Worm (Caenorhabditis elegans) whole organism, L1 larva: ENCODE measurements around the gene Y14H12B.1.
A peak's percentile ranks its signal among the peaks of the same experiment; 100 is the strongest.

Experiments
- C04F5.9 ChIP-seq: sonication (generic microtip); optimal IDR thresholded peaks from 2 replicates; lab custom pipeline; 2016; ENCODE audit warnings: missing genetic modification characterization, missing compliant biosample characterization
- C16A3.4 ChIP-seq: fragments of 150-350 bp; optimal IDR thresholded peaks from 2 replicates; lab custom pipeline; 2014; ENCODE audit warnings: missing biosample characterization, missing genetic modification characterization
- aly-2 ChIP-seq: fragments of 150-350 bp; optimal IDR thresholded peaks from 2 replicates; lab custom pipeline; 2014; ENCODE audit warnings: missing biosample characterization, missing genetic modification characterization
- ceh-63 ChIP-seq: fragments of 200-800 bp; sonication (Bioruptor generic); optimal IDR thresholded peaks from 2 replicates; lab custom pipeline; 2018; ENCODE audit warnings: mild to moderate bottlenecking, missing genetic modification characterization, missing compliant biosample characterization
- ceh-8 ChIP-seq: fragments of 200-800 bp; sonication (Bioruptor generic); optimal IDR thresholded peaks from 2 replicates; lab custom pipeline; 2018; ENCODE audit warnings: mild to moderate bottlenecking, missing genetic modification characterization, moderate library complexity, missing compliant biosample characterization
- ces-1 ChIP-seq: fragments of 150-350 bp; optimal IDR thresholded peaks from 2 replicates; lab custom pipeline; 2014; ENCODE audit warnings: missing biosample characterization, missing genetic modification reagents, missing genetic modification characterization
- dpl-1 ChIP-seq, 3 experiments: fragments of 150-350 bp in 2 of 3; sonication (generic microtip) in 1 of 3; optimal IDR thresholded peaks; 2 replicates each; lab custom pipeline; 2014 to 2017; ENCODE audit warnings: missing biosample characterization in 3 of 3, missing genetic modification characterization in 3 of 3, missing genetic modification reagents in 3 of 3
- dsc-1 ChIP-seq: sonication (generic microtip); optimal IDR thresholded peaks from 2 replicates; lab custom pipeline; 2016; ENCODE audit warnings: mild to moderate bottlenecking, missing genetic modification characterization, missing compliant biosample characterization
- efl-3 ChIP-seq: fragments of 200-800 bp; sonication (Bioruptor generic); optimal IDR thresholded peaks from 2 replicates; lab custom pipeline; 2018; ENCODE audit warnings: mild to moderate bottlenecking, missing genetic modification characterization, missing compliant biosample characterization
- elt-2 ChIP-seq: sonication (generic microtip); optimal IDR thresholded peaks from 2 replicates; lab custom pipeline; 2016; ENCODE audit warnings: missing genetic modification characterization, mild to moderate bottlenecking, inconsistent platforms, missing compliant biosample characterization, missing genetic modification reagents
- ets-5 ChIP-seq: fragments of 200-800 bp; sonication (Bioruptor generic); IDR thresholded peaks from 2 replicates; pipeline ENCODE4 v1.3.6; 2022; ENCODE audit warnings: missing genetic modification characterization, missing compliant biosample characterization
- fkh-4 ChIP-seq: sonication (generic microtip); optimal IDR thresholded peaks from 2 replicates; lab custom pipeline; 2016; ENCODE audit warnings: missing compliant biosample characterization, missing genetic modification characterization, borderline replicate concordance
- fkh-8 ChIP-seq: sonication (generic microtip); optimal IDR thresholded peaks from 2 replicates; lab custom pipeline; 2016; ENCODE audit warnings: mild to moderate bottlenecking, missing genetic modification characterization, missing compliant biosample characterization
- fos-1 ChIP-seq: fragments of 150-350 bp; optimal IDR thresholded peaks from 2 replicates; lab custom pipeline; 2014; ENCODE audit warnings: missing biosample characterization, missing genetic modification characterization
- grh-1 ChIP-seq: fragments of 200-800 bp; sonication (Bioruptor generic); IDR thresholded peaks from 2 replicates; pipeline ENCODE4 v1.3.6; 2022; ENCODE audit warnings: missing genetic modification reagents, missing genetic modification characterization, missing compliant biosample characterization
- jun-1 ChIP-seq: fragments of 150-350 bp; optimal IDR thresholded peaks from 2 replicates; lab custom pipeline; 2014; ENCODE audit warnings: missing biosample characterization, missing genetic modification reagents, missing genetic modification characterization
- lin-13 ChIP-seq: fragments of 150-350 bp; optimal IDR thresholded peaks from 2 replicates; lab custom pipeline; 2014; ENCODE audit warnings: missing biosample characterization, missing genetic modification reagents, missing genetic modification characterization
- lir-3 ChIP-seq: sonication (generic microtip); optimal IDR thresholded peaks from 2 replicates; lab custom pipeline; 2016; ENCODE audit warnings: mild to moderate bottlenecking, missing genetic modification characterization, moderate library complexity, missing compliant biosample characterization; ENCODE audit not compliant: poor library complexity
- lsy-2 ChIP-seq, 2 experiments: fragments of 150-350 bp; optimal IDR thresholded peaks; 2 replicates each; lab custom pipeline; 2014; ENCODE audit warnings: missing biosample characterization in 2 of 2, missing genetic modification characterization in 2 of 2
- mab-9 ChIP-seq: fragments of 200-800 bp; sonication (Bioruptor generic); IDR thresholded peaks from 2 replicates; pipeline ENCODE4 v1.3.6; 2022; ENCODE audit warnings: missing genetic modification reagents, missing genetic modification characterization, missing compliant biosample characterization
- mdl-1 ChIP-seq, 2 experiments: fragments of 150-350 bp; optimal IDR thresholded peaks; 2 replicates each; lab custom pipeline; 2014 to 2017; ENCODE audit warnings: missing biosample characterization in 2 of 2, missing genetic modification characterization in 2 of 2, inconsistent platforms in 1 of 2
- nhr-12 ChIP-seq: sonication (generic microtip); optimal IDR thresholded peaks from 2 replicates; lab custom pipeline; 2017; ENCODE audit warnings: missing biosample characterization, missing genetic modification characterization
- nhr-20 ChIP-seq: sonication (generic microtip); optimal IDR thresholded peaks from 2 replicates; lab custom pipeline; 2016; ENCODE audit warnings: mild to moderate bottlenecking, missing genetic modification characterization, missing compliant biosample characterization
- nhr-237 ChIP-seq: fragments of 150-350 bp; optimal IDR thresholded peaks from 2 replicates; lab custom pipeline; 2014; ENCODE audit warnings: missing biosample characterization, missing genetic modification characterization
- nhr-28 ChIP-seq: fragments of 150-350 bp; optimal IDR thresholded peaks from 2 replicates; lab custom pipeline; 2014; ENCODE audit warnings: missing biosample characterization, missing genetic modification characterization
- nhr-76 ChIP-seq: sonication (generic microtip); optimal IDR thresholded peaks from 2 replicates; lab custom pipeline; 2017; ENCODE audit warnings: missing biosample characterization, missing genetic modification characterization
- nhr-85 ChIP-seq: sonication (generic microtip); peaks from one replicate; lab custom pipeline; 2016; ENCODE audit warnings: missing genetic modification characterization, inconsistent platforms, missing compliant biosample characterization
- nhr-90 ChIP-seq: sonication (generic microtip); optimal IDR thresholded peaks from 2 replicates; lab custom pipeline; 2016; ENCODE audit warnings: mild to moderate bottlenecking, missing genetic modification characterization, missing compliant biosample characterization; ENCODE audit not compliant: poor library complexity
- pag-3 ChIP-seq: sonication (generic microtip); optimal IDR thresholded peaks from 2 replicates; lab custom pipeline; 2017; ENCODE audit warnings: missing genetic modification characterization, mild to moderate bottlenecking, missing compliant biosample characterization, antibody characterized with exemption, borderline replicate concordance; ENCODE audit not compliant: insufficient read depth
- pqm-1 ChIP-seq: sonication (generic microtip); optimal IDR thresholded peaks from 3 replicates; lab custom pipeline; 2017; ENCODE audit warnings: missing biosample characterization, missing genetic modification characterization
- rnt-1 ChIP-seq: sonication (generic microtip); optimal IDR thresholded peaks from 2 replicates; lab custom pipeline; 2016; ENCODE audit warnings: mild to moderate bottlenecking, missing genetic modification characterization, moderate library complexity, missing compliant biosample characterization
- skn-1 ChIP-seq: fragments of 150-350 bp; optimal IDR thresholded peaks from 2 replicates; lab custom pipeline; 2014; ENCODE audit warnings: missing biosample characterization, missing genetic modification characterization
- sox-4 ChIP-seq: sonication (generic microtip); optimal IDR thresholded peaks from 2 replicates; lab custom pipeline; 2016; ENCODE audit warnings: missing genetic modification characterization, missing compliant biosample characterization
- sptf-1 ChIP-seq: fragments of 150-350 bp; optimal IDR thresholded peaks from 2 replicates; lab custom pipeline; 2014; ENCODE audit warnings: missing biosample characterization, missing genetic modification characterization
- tlp-1 ChIP-seq: fragments of 150-350 bp; optimal IDR thresholded peaks from 2 replicates; lab custom pipeline; 2014; ENCODE audit warnings: missing biosample characterization, missing genetic modification characterization
- unc-86 ChIP-seq: sonication (generic microtip); optimal IDR thresholded peaks from 2 replicates; lab custom pipeline; 2016; ENCODE audit warnings: missing genetic modification characterization, missing compliant biosample characterization
- unc-98 ChIP-seq: fragments of 200-800 bp; sonication (Bioruptor generic); IDR thresholded peaks from 2 replicates; pipeline ENCODE4 v1.3.6; 2022; ENCODE audit warnings: missing genetic modification characterization, missing compliant biosample characterization
- vab-15 ChIP-seq: sonication (generic microtip); optimal IDR thresholded peaks from 2 replicates; lab custom pipeline; 2017; ENCODE audit warnings: missing genotype, mild to moderate bottlenecking, missing genetic modification characterization, missing compliant biosample characterization
- zag-1 ChIP-seq: fragments of 150-350 bp; optimal IDR thresholded peaks from 2 replicates; lab custom pipeline; 2014; ENCODE audit warnings: missing biosample characterization, missing genetic modification characterization
- zip-4 ChIP-seq: fragments of 200-800 bp; sonication (Bioruptor generic); optimal IDR thresholded peaks from 2 replicates; lab custom pipeline; 2018; ENCODE audit warnings: mild to moderate bottlenecking, missing genetic modification characterization, moderate library complexity, missing compliant biosample characterization
- ztf-11 ChIP-seq, 2 experiments: sonication (generic microtip); optimal IDR thresholded peaks; 2 replicates each; lab custom pipeline; 2016 to 2017; ENCODE audit warnings: missing genetic modification characterization in 2 of 2, missing biosample characterization in 1 of 2, missing compliant biosample characterization in 1 of 2
- ztf-4 ChIP-seq: fragments of 150-350 bp; optimal IDR thresholded peaks from 2 replicates; lab custom pipeline; 2014; ENCODE audit warnings: missing biosample characterization, missing genetic modification characterization

The Y14H12B.1 gene

DNA sequence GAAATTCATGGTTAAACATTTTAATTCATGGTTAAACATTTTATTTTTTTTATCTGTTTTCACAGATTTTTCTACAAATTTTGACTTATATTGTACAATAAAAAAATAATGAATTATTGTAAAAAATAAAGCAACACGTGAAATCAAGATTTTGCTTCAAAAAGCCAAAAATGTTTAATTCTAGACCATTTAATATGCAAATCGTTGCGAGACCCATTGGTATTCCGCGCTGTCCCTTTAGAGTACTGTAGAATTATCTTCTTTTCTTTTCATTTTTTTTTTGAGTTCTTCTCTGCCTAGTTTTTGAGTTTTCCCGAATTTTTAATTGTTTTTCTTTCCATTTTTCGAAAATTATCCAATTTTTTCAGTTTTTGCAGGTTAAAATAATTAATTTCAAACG lies at the start of gene Y14H12B.1:
TSS of gene Y14H12B.1 (plus strand) at position 363 of the 400 bp plus-strand sequence.
- no peak for TF ChIP-seq sptf-1 (tag; lab: Kevin White, UChicago)

DNA sequence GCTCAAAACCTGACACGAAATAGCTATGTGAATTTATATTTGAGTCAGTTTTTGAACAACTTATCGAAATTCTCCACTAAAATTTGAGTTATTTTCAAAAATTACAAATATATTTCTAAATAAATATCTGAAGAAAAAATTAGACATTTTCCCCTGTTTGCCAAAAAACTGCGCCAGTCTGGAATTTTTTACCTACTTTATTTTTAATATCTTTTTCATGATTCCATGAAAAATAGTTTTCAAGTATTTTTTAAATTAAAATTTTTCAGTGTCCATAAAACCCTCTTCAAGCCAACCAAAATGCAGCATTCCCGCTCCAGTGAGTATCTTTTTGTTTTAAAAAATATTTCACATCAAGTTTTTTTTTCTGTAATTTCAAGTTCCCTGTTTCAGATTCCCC lies 43.1 kb upstream of the Y14H12B.1 start, which contains the start of gene F53C3.8:
TSS of gene F53C3.8 (plus strand) at position 301 of the 400 bp plus-strand sequence.
- TF ChIP-seq fos-1 (tag; lab: Kevin White, UChicago) (no peak), jun-1 (tag; lab: Kevin White, UChicago) (no peak), elt-2 (tag; lab: Kevin White, UChicago) (no peak), dsc-1 (tag; lab: Kevin White, UChicago) (no peak), unc-86 (tag; lab: Kevin White, UChicago) (no peak), aly-2 (tag; lab: Kevin White, UChicago) (no peak), grh-1 (GFP tag; lab: Robert Waterston, UW) (no peak), efl-3 (GFP tag; lab: Kevin White, UChicago) (no peak), vab-15 (tag; lab: Kevin White, UChicago) (no peak), fkh-8 (no peak), rnt-1 (tag; lab: Kevin White, UChicago) (no peak), ztf-11 (tag; optimal IDR thresholded peaks at IDR 0.05; lab: Kevin White, UChicago) (no peak), nhr-85 (tag; lab: Kevin White, UChicago) (no peak), tlp-1 (no peak), nhr-237 (no peak), zip-4 (GFP tag; lab: Kevin White, UChicago) (no peak)

DNA sequence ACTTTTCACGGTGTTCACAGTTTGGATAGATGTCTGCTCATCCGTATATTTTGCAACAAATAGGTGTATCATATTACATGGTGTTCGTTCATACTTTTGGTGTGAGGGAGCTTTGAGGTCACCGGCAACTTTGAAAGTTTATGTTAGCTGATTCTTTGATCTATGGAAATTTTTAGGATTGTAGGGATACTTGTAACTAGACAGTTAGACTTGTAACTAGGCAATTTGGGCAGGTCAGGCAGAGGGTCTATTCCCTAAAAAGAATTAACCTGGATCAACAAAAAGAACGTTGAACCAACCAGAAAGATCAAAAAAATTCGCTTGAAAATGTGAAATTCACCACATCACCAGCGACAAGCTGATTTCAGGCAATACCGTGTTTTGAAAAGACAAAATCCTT lies 40.3 kb upstream of the Y14H12B.1 start:
- TF ChIP-seq dpl-1 (GFP tag; optimal IDR thresholded peaks at IDR 0.05; lab: Kevin White, UChicago) (no peak), ces-1 (GFP tag; lab: Kevin White, UChicago) (no peak), lin-13 (no peak), nhr-76 (tag; lab: Kevin White, UChicago) (no peak), skn-1 (tag; lab: Kevin White, UChicago) (no peak), unc-98 (GFP tag; lab: Robert Waterston, UW) (no peak), C04F5.9 (no peak), unc-86 (tag; lab: Kevin White, UChicago) (no peak), elt-2 (tag; lab: Kevin White, UChicago) (no peak), ets-5 (no peak), fkh-4 (tag; lab: Kevin White, UChicago) (no peak)

DNA sequence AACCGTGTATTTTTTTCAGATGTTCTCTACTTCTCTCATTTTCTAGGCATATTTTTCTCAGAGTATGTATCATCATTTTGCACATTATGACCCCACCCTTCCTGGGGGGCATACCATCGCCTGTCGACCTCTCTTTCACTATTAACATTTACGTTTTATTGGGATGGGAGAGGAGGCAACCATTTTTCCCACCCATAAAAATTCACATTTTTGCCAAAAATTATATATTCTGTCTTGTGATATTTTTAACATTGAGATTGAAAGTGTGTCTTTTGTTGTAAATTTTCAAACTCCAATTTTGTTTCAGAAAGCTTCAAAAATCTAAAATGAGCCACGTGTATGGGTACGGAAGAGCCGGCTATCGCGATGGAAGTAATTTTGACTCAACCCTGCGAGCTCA lies 39.5 kb upstream of the Y14H12B.1 start, which contains the start of gene F53C3.7:
TSS of gene F53C3.7 (plus strand) at position 301 of the 400 bp plus-strand sequence.
- no peak for TF ChIP-seq nhr-20 (tag; lab: Kevin White, UChicago)
- TF ChIP-seq lsy-2 (tag; optimal IDR thresholded peaks at IDR 0.05; lab: Kevin White, UChicago) = no peak
- TF ChIP-seq pqm-1 (tag; lab: Kevin White, UChicago) = no peak
- no peak for TF ChIP-seq ces-1 (GFP tag; lab: Kevin White, UChicago)
- no peak for TF ChIP-seq nhr-28 (tag; lab: Kevin White, UChicago)
- TF ChIP-seq C04F5.9 = no peak
- no peak for TF ChIP-seq sptf-1 (tag; lab: Kevin White, UChicago)
- no peak for TF ChIP-seq mdl-1 (tag; optimal IDR thresholded peaks at IDR 0.05; lab: Kevin White, UChicago)

DNA sequence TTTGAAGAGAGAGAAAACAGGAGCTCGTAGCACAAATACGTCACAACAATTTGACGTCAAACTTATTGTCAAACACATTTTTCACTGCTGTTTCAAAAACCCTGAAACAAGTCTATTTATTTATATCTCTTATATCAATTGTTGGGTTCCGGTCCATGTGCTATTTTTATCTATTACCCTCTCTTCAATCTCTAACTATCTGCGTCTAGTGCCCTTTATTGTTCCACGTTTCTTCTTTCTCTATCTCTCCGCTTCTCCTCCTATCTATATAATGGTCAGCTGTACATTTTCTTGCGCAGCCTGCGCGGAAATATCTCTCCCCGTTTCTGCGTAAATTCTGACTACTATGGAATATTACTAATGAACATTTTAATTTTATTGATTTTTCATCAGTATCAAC lies 37.3 kb upstream of the Y14H12B.1 start:
- TF ChIP-seq sptf-1 (tag; lab: Kevin White, UChicago) (no peak), nhr-237 (no peak), ceh-8 (GFP tag; lab: Kevin White, UChicago) (no peak), lir-3 (tag; lab: Kevin White, UChicago) (peak; percentile 58), fkh-8 (peak; percentile 35), ceh-63 (GFP tag; lab: Kevin White, UChicago) (no peak), mab-9 (no peak), ztf-4 (tag; lab: Kevin White, UChicago) (no peak), unc-98 (GFP tag; lab: Robert Waterston, UW) (no peak), nhr-76 (tag; lab: Kevin White, UChicago) (no peak), nhr-12 (tag; lab: Kevin White, UChicago) (no peak), C04F5.9 (no peak), nhr-85 (tag; lab: Kevin White, UChicago) (peak; percentile 78), zip-4 (GFP tag; lab: Kevin White, UChicago) (no peak), sox-4 (tag; lab: Kevin White, UChicago) (no peak), ztf-11 (tag; optimal IDR thresholded peaks at IDR 0.05; lab: Kevin White, UChicago) (no peak), nhr-90 (peak; percentile 12), pag-3 (tag; lab: Kevin White, UChicago) (no peak), grh-1 (GFP tag; lab: Robert Waterston, UW) (0 out of 2 replicates have a peak, but pooled peaks have one; percentile 26), lin-13 (no peak), C16A3.4 (tag; lab: Kevin White, UChicago) (no peak), zag-1 (tag; lab: Kevin White, UChicago) (no peak), mdl-1 (tag; optimal IDR thresholded peaks at IDR 0.05; lab: Kevin White, UChicago) (peak in 1 of 2 experiments; percentile 27), ces-1 (GFP tag; lab: Kevin White, UChicago) (no peak), nhr-20 (tag; lab: Kevin White, UChicago) (peak; percentile 66)
